Worm (Caenorhabditis elegans): ENCODE data around the gene cam-1.

The cam-1 gene

DNA sequence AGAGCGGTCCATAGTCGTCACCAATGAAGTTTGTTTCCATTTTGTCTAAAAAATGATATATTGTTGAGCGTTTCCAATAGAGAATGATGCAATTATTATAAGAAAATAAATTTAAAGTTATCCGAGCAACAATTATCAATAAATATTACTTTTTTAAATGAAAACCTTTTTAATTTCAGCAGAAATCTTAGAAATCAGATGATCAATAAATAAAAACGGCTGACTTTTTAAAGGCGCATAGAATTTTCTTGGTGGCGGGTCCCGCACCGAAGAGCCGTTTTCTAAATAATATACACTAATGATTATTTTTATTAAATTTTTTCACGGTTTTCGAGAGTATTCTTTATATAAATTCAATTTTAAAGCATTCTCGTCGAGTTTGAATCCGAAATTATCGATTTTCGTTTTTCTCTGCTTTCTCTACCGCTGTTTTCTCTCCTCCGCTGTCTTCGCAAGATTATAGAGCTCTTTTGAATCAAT, 12.8 kb upstream of the cam-1 start, which contains the start of gene rab-39:
TSS of gene rab-39 (minus strand) at position 51 of the 480 bp plus-strand sequence.
- no peak for TF ChIP-seq unc-62 (GFP tag; optimal IDR thresholded peaks at IDR 0.05)

DNA sequence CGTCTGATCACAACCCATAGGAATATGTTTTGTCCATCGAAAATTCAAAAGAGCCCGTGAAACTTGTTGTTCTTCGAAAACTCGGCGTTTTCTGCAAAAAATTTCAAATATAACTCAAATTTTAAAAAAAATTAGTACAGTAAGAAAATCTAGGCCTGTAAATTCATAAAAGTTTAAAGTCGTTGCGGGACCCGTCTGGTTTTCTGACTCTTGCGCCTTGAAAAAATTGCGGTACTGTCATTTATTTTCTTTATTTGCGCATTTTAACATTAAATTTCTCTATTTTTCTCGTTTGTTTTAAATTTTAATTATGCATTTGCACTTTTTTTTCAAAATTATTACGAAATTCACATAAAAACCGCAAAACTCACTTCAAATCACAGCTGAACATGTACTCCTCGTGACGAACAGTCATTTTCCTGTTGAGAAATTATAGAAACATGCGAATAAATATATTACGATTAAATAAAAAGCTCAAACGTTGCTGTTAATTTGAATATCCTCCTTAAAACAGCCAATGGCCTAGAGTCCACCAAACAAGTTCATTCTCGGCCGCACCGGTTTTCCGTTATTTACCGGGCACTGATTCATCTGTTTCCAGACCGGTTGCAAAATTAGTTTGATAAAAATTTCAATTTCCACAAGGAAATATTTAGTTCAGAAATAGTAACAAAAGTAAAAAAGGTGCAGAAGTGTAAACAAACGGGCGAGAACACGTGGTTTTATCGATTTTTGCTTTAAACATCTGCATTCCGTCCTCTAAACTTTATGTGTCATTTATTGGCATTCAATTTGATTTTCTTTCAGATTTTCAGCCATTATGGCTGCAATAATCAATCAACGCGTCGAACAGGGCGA, 9.2 kb upstream of the cam-1 start, which contains the start of the genes csa-1 and wdfy-2:
TSS of gene csa-1 (minus strand) at position 669 of the 858 bp plus-strand sequence.
TSS of gene wdfy-2 (plus strand) at position 808 of the 858 bp plus-strand sequence.
- no peak for TF ChIP-seq unc-62 (GFP tag; optimal IDR thresholded peaks at IDR 0.05)

DNA sequence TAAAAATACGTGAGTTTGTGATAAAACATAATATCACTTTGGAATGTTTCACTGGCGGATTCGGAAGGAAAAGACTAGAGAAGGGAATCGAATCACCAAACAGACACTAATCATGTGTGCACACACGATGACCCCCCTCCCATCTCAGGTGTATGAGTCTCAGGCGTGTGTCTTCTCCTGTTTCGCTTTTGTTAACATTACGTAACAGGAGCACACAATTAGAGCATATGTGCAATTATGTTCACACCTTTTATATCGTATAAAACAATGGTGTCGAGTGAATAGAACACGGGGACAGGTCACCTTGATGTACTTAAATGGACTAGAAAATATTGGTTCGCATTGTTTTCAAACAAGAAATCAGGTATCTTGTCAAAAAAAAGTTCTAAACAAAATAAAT, 6.7 kb upstream of the cam-1 start:
- no peak for TF ChIP-seq unc-62 (GFP tag; optimal IDR thresholded peaks at IDR 0.05)

DNA sequence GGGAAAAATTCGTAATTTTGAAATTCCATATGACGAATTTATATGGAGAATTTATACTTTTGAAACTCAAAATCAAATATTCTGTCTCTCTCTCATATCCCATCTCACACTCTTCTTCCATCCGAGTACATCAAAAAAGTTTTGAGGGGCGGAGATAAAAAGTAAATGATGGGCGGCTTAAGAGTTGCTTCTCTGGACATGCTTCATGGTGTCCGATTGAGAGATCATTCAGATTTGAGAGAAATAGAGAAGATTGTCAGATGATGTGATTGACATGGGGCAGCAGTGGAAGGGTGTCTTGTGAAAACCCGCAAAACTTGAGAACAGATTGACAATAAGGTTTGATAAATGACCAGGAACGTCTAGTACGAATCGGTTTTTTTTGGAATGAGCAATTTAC, 5.6 kb upstream of the cam-1 start:
- no peak for TF ChIP-seq unc-62 (GFP tag; optimal IDR thresholded peaks at IDR 0.05)

DNA sequence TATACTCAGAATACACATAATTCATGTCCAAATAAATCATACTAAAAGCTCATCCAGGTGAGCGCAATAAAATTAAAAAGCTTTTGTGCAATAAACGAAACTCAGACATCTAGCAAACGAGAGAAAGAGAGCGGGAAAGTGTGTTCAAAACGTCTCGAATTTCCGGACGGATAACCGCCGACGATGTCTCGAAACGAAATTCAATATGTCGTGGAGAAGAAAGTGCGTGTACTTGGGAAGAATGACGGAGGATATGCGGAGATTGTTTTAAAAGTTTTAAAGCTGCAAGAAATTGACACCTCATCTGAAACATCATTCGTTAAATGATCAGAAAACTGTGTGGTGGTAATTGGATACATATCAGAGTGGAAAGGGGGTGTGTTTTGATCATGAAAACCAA, 4.6 kb upstream of the cam-1 start:
- TF ChIP-seq unc-62 (GFP tag; optimal IDR thresholded peaks at IDR 0.05): no peak

DNA sequence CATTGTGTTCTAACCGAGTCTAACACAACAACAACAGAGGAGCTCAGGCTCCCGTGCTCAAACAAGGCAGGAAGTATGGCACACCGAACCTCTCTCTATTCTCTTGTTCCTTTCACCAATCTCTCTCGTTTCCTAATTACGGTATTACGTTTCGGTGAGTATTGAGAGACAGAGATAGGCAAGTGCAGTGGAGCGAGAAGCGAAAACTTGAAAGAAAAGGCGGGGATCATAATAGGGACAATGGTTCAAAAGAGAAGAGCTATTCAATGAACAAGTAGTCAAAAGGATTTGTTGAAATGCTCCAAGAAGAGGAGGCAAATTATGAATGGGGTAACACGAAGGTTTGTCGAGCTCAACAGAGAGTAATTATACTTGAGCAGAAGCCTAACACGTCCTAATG, 3.2 kb upstream of the cam-1 start:
- no peak for TF ChIP-seq unc-62 (GFP tag; optimal IDR thresholded peaks at IDR 0.05)

DNA sequence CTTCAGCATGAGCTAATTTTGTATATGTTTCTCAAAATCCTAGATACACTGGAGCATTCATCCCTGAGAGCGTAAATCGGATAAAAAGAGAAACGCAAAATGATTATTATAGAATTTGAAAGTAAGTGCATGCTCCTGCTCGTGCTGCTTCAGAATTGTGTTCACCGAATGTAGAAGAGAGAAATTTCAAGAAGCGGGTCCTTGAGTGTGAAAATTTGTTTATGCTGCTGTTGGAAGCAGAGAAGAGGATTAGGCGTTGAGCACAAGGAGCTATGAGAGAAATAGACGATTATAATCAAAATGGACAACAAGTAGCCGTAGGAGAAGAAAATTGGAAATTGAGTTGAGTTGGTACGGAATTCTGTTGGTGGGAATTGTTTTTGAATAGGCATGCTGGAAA, 1.6 kb upstream of the cam-1 start:
- no peak for TF ChIP-seq unc-62 (GFP tag; optimal IDR thresholded peaks at IDR 0.05)

DNA sequence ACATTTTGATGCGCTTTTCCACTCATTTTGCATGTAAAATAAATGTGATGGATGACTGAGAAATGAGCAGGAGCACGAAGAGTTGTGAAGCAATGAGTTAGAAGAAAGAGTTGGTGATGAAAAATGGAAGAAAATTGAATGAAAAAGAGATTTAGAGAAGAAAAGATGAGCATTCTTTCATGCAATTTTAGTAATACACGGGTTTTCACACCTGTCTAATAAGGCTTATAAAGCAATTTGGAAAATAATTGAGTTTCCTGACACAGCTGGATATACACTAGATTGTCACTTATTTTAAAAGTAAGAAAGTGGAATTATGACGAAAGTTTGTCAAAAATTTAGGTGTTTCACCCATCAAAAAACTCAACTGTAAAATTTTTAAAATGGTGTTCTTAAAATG, 690 bp upstream of the cam-1 start:
- TF ChIP-seq unc-62 (GFP tag; optimal IDR thresholded peaks at IDR 0.05): no peak

DNA sequence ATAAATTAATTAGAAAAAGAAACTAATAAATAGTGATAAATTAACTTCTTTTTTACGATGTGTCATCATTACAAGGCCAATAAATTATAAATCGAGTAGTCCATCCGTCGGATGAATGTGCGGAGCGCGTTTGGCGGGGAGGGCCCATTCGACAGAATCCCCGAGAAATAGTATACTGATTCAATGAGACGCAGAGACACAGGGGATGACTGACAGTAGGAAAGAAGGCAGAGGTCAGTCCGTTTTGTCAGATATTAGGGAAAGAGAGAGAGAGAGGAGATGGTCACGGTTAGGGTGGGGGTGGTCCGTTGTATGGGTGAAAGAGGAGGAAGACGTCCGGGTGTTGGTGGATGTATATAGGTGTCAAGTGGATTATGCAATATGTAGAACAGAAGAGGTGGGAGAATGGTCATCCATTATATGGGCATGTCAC, 1.5 kb downstream of the cam-1 start:
- no peak for TF ChIP-seq unc-62 (GFP tag; optimal IDR thresholded peaks at IDR 0.05)

DNA sequence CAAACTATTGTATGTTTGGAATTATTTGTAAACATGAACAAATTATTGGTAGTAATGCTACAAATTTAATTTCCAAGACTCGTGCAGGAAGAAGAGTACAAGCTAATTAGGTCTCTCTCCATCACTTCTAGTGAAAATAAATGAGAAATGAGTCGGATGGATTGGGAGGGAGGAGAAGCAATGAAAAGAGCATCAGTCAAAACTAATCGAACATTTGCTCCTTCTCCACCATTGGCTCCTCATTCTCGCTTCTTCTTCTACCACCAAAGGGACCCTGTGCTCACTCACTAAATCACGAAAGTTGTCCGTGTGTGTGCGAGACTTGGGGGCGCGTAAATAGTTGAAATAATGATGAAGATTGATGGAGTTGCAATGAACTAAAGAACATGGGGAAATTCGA, 3.3 kb downstream of the cam-1 start:
- no peak for TF ChIP-seq unc-62 (GFP tag; optimal IDR thresholded peaks at IDR 0.05)

DNA sequence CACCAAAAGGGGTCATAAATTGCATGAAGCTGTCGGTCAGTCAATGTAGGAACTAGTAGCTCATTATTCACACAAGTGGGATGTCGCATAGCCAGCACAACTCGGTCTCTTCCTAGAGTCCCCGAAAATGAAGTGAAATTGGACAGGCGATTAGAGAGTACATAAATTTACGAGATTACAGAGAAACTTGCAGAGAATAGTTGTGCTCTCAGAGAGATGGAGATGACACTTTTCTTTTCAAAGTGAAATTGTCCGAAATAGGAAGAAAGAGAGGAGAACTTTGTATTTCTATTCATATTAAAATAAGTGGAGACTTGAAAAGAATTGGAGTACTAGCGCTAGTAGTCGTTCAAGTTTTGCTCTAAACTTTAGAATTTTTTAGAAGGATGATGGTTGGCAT, 4.5 kb downstream of the cam-1 start:
- no peak for TF ChIP-seq unc-62 (GFP tag; optimal IDR thresholded peaks at IDR 0.05)

DNA sequence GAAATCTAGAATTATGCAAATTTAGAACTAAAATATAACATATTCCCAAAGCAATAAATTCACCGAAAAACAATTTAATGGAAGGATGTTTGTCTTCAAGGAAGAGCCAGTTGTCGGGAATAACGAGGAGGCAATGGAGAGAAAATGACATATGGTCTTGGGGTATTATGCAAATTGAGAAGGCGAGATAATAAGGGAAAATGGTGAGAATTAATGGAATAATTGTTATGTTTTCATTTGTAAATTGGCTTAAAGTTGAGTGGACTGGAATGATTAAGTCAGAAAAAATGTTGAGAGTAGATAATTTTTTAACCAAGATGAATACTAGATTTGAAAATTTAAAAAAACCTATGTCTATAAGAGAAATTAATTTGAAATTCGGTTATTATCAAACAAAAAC, 5.3 kb downstream of the cam-1 start:
- no peak for TF ChIP-seq unc-62 (GFP tag; optimal IDR thresholded peaks at IDR 0.05)

DNA sequence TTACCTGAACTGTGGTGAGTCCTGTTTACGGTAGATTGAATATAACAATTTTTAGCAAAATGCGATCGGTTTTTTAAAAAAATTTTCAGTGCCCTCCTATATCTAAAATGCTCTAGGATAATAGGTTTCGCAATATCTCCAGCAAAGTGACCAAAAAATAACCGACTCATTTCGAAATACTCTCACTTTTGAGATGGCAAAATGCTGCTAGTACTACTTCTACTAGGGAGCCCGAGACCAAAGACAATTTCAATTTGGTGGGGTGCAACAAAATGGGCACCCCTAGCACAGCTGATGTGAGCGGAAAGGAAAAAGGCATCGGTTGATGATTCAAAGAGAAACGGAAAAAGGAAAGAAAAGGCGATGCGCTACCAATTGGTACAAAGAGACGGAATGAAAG, 6.6 kb downstream of the cam-1 start:
- TF ChIP-seq unc-62 (GFP tag; optimal IDR thresholded peaks at IDR 0.05): no peak

DNA sequence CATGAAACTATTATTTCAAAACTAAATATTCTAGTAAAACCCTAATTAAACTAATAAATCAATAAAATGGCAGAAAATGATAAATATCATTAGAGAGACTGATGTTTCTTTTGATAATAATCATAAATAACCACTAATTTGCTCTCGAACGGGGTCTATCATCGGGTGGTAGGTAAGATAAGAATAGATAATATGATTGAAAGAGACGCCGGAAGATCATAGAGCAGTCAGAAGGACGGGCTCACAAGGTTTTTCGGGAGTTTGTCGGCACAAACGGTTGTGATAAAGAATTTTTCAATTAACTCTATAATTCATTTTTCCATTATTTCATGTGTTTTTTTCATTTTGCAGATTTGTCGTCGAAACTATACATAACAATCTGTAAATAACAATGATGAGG, 9.0 kb downstream of the cam-1 start:
- no peak for TF ChIP-seq unc-62 (GFP tag; optimal IDR thresholded peaks at IDR 0.05)

DNA sequence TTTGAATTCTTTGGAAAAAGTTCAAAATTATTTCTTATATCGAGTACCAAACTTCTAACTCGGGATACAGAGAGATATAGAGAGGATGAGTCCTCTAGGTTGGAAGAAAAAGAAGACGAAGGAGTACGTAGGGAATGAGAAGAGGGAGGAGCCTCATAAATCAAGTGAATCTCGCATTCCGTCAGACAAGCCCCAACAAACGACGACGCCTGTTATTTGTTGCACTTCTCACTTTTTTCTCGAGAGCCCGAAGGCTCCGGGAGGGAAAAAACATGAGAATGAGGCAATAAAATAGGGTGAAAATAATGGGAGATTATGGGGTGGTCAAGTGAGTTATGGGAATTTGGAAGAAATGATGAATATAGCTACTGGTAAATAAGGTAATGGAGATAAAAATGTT, 10.4 kb downstream of the cam-1 start:
- no peak for TF ChIP-seq unc-62 (GFP tag; optimal IDR thresholded peaks at IDR 0.05)

DNA sequence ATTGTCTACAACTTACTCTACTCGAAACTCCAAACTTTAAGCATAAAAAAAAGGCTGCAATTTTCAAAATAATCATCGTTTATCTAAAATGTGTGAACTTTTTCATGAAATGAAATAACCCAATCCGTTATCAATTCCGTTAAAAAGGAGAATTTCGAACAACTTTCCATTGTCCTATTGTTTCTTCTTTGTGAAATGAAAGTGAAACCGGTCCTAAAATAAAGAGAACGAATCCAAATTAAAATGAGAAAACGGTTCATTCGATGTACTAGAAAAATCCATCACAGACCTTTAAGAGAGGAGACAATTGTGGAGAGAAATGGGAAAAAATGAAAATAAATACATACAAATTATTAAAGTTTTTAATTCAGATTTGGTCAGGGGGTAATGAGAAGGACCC, 14.4 kb downstream of the cam-1 start, which contains the start of gene C01G6.9:
TSS of gene C01G6.9 (minus strand) at position 141 of the 400 bp plus-strand sequence.
- no peak for TF ChIP-seq unc-62 (GFP tag; optimal IDR thresholded peaks at IDR 0.05)

DNA sequence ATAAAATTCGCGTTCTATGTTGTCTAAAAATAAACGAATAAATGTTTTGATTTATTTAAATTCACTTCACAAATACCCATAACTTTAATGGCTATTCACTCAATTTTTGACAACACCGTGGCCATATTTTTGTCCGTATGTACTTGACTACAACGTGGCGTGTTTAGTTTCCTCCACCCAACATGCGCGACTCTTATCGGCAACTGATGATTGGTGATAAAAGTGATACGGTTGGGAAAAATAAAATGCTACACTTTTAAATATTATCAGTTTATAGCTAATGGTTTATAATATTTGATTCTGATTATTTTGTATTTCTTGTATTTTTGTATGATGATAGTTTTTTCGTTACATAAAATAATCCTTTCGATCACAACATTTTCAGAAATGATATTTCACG, 18.5 kb downstream of the cam-1 start, which contains the start of gene acs-7:
TSS of gene acs-7 (plus strand) at position 386 of the 400 bp plus-strand sequence.
- no peak for TF ChIP-seq unc-62 (GFP tag; optimal IDR thresholded peaks at IDR 0.05)
